Fruit fly (Drosophila melanogaster) whole organism, embryonic: ENCODE measurements around the gene CG43895.
A peak's percentile ranks its signal among the peaks of the same experiment; 100 is the strongest.

Experiments
- Aef1 ChIP-seq: fragments of 200-800 bp; sonication (Bioruptor generic); IDR thresholded peaks from 3 replicates; pipeline ENCODE4 v1.3.6; 2022; ENCODE audit warnings: missing biosample characterization, missing genetic modification characterization
- CG10654 ChIP-seq: fragments of 200-800 bp; sonication (Bioruptor generic); optimal IDR thresholded peaks from 2 replicates; lab custom pipeline; 2016; ENCODE audit warnings: missing biosample characterization, missing genetic modification characterization
- CG12155 ChIP-seq: fragments of 200-800 bp; sonication (Bioruptor generic); optimal IDR thresholded peaks from 3 replicates; lab custom pipeline; 2016; ENCODE audit warnings: missing biosample characterization, missing genetic modification characterization
- CG12236 ChIP-seq: fragments of 200-800 bp; sonication (Bioruptor generic); optimal IDR thresholded peaks from 2 replicates; lab custom pipeline; 2016; ENCODE audit warnings: missing biosample characterization, missing genetic modification characterization
- CG12659 ChIP-seq: fragments of 200-800 bp; sonication (Bioruptor generic); optimal IDR thresholded peaks from 3 replicates; lab custom pipeline; 2017; ENCODE audit warnings: mild to moderate bottlenecking, missing biosample characterization, missing genetic modification reagents, missing genetic modification characterization
- CG12769 ChIP-seq: fragments of 200-800 bp; sonication (Bioruptor generic); optimal IDR thresholded peaks from 2 replicates; lab custom pipeline; 2019; ENCODE audit warnings: missing biosample characterization, mild to moderate bottlenecking, missing genetic modification characterization, moderate library complexity
- CG13424 ChIP-seq: fragments of 200-800 bp; sonication (Bioruptor generic); optimal IDR thresholded peaks from 2 replicates; lab custom pipeline; 2019; ENCODE audit warnings: missing biosample characterization, mild to moderate bottlenecking, missing genetic modification characterization, moderate library complexity
- CG16779 ChIP-seq: fragments of 200-800 bp; sonication (Bioruptor generic); IDR thresholded peaks from 2 replicates; pipeline ENCODE4 v1.3.6; 2022; ENCODE audit warnings: missing biosample characterization, missing genetic modification characterization
- CG2889 ChIP-seq: fragments of 200-800 bp; sonication (Bioruptor generic); IDR thresholded peaks from 3 replicates; pipeline ENCODE4 v1.3.6; 2022; ENCODE audit warnings: missing biosample characterization, missing genetic modification characterization
- CG31365 ChIP-seq: fragments of 200-800 bp; sonication (Bioruptor generic); optimal IDR thresholded peaks from 2 replicates; lab custom pipeline; 2018; ENCODE audit warnings: missing biosample characterization, mild to moderate bottlenecking, missing genetic modification characterization
- CG3407 ChIP-seq: fragments of 200-800 bp; sonication (Bioruptor generic); optimal IDR thresholded peaks from 2 replicates; lab custom pipeline; 2018; ENCODE audit warnings: missing biosample characterization, mild to moderate bottlenecking, missing genetic modification characterization
- CG34376 ChIP-seq: fragments of 200-800 bp; sonication (Bioruptor generic); optimal IDR thresholded peaks from 2 replicates; lab custom pipeline; 2018; ENCODE audit warnings: missing biosample characterization, mild to moderate bottlenecking, missing genetic modification characterization
- CG4820 ChIP-seq: fragments of 200-800 bp; sonication (Bioruptor generic); optimal IDR thresholded peaks from 3 replicates; lab custom pipeline; 2016; ENCODE audit warnings: missing biosample characterization, missing genetic modification characterization
- CG8944 ChIP-seq: fragments of 200-800 bp; sonication (Bioruptor generic); optimal IDR thresholded peaks from 3 replicates; lab custom pipeline; 2016; ENCODE audit warnings: missing biosample characterization, missing genetic modification characterization
- Dfd ChIP-seq, 2 experiments: fragments of >200 bp; optimal IDR thresholded peaks; 2 replicates each; lab custom pipeline; 2017; ENCODE audit warnings: missing biosample characterization in 2 of 2, missing genetic modification characterization in 2 of 2
- Dref ChIP-seq: fragments of 200-800 bp; sonication (Bioruptor generic); IDR thresholded peaks from 2 replicates; pipeline ENCODE4 v1.3.6; 2022; ENCODE audit warnings: missing biosample characterization, missing genetic modification characterization
- ERR ChIP-seq: fragments of 200-800 bp; sonication (Bioruptor generic); optimal IDR thresholded peaks from 2 replicates; lab custom pipeline; 2016; ENCODE audit warnings: missing biosample characterization, missing genetic modification characterization
- HLHmδ ChIP-seq: fragments of 200-800 bp; sonication (Bioruptor generic); optimal IDR thresholded peaks from 2 replicates; lab custom pipeline; 2018; ENCODE audit warnings: missing biosample characterization, mild to moderate bottlenecking, missing genetic modification characterization, moderate library complexity
- HmgZ ChIP-seq: fragments of 200-800 bp; sonication (Bioruptor generic); optimal IDR thresholded peaks from 2 replicates; lab custom pipeline; 2018; ENCODE audit warnings: missing biosample characterization, mild to moderate bottlenecking, missing genetic modification characterization
- Mrtf ChIP-seq: fragments of 200-800 bp; sonication (Bioruptor generic); IDR thresholded peaks from 3 replicates; pipeline ENCODE4 v1.3.6; 2022; ENCODE audit warnings: missing biosample characterization, missing genetic modification characterization
- NFAT ChIP-seq: fragments of 200-800 bp; sonication (Bioruptor generic); IDR thresholded peaks from 2 replicates; pipeline ENCODE4 v1.3.6; 2022; ENCODE audit warnings: missing biosample characterization, missing genetic modification characterization
- Opbp ChIP-seq: fragments of 200-800 bp; sonication (Bioruptor generic); IDR thresholded peaks from 3 replicates; pipeline ENCODE4 v1.3.6; 2022; ENCODE audit warnings: missing biosample characterization, missing genetic modification characterization; ENCODE audit not compliant: partially characterized antibody
- Sox100B ChIP-seq: fragments of 200-800 bp; sonication (Bioruptor generic); optimal IDR thresholded peaks from 3 replicates; lab custom pipeline; 2018; ENCODE audit warnings: missing biosample characterization, mild to moderate bottlenecking, missing genetic modification characterization
- Sox102F ChIP-seq: fragments of 200-800 bp; sonication (Bioruptor generic); optimal IDR thresholded peaks from 2 replicates; lab custom pipeline; 2018; ENCODE audit warnings: missing biosample characterization, mild to moderate bottlenecking, missing genetic modification characterization, moderate library complexity
- Usf ChIP-seq: fragments of 200-800 bp; sonication (Bioruptor generic); optimal IDR thresholded peaks from 2 replicates; lab custom pipeline; 2017; ENCODE audit warnings: missing genotype, missing biosample characterization, missing genetic modification characterization
- bab2 ChIP-seq: fragments of 200-800 bp; sonication (Bioruptor generic); optimal IDR thresholded peaks from 2 replicates; lab custom pipeline; 2016; ENCODE audit warnings: missing biosample characterization, missing genetic modification characterization
- cas ChIP-seq: fragments of 200-800 bp; sonication (Bioruptor generic); IDR thresholded peaks from 2 replicates; pipeline ENCODE4 v1.3.6; 2022; ENCODE audit warnings: missing biosample characterization, missing genetic modification characterization
- caup ChIP-seq: fragments of 200-800 bp; sonication (Bioruptor generic); optimal IDR thresholded peaks from 3 replicates; lab custom pipeline; 2017; ENCODE audit warnings: missing biosample characterization, mild to moderate bottlenecking, missing genetic modification characterization, moderate library complexity; ENCODE audit not compliant: severe bottlenecking
- cg ChIP-seq: fragments of 200-800 bp; sonication (Bioruptor generic); optimal IDR thresholded peaks from 3 replicates; lab custom pipeline; 2019; ENCODE audit warnings: missing biosample characterization, mild to moderate bottlenecking, missing genetic modification characterization, moderate library complexity
- chm ChIP-seq: fragments of 200-800 bp; sonication (Bioruptor generic); IDR thresholded peaks from 2 replicates; pipeline ENCODE4 v1.3.6; 2022; ENCODE audit warnings: missing biosample characterization, missing genetic modification characterization
- chn ChIP-seq: fragments of 200-800 bp; sonication (Bioruptor generic); optimal IDR thresholded peaks from 2 replicates; lab custom pipeline; 2016; ENCODE audit warnings: missing biosample characterization, missing genetic modification characterization
- ci ChIP-seq: fragments of 200-800 bp; sonication (Bioruptor generic); IDR thresholded peaks from 3 replicates; pipeline ENCODE4 v1.3.6; 2022; ENCODE audit warnings: missing biosample characterization, missing genetic modification characterization
- crp ChIP-seq, 2 experiments: fragments of 200-800 bp; sonication (Bioruptor generic); optimal IDR thresholded peaks; 2 replicates in 1 of 2; 3 replicates in 1 of 2; lab custom pipeline; 2017; ENCODE audit warnings: missing biosample characterization in 2 of 2, missing genetic modification characterization in 2 of 2, mild to moderate bottlenecking in 1 of 2, moderate library complexity in 1 of 2
- cwo ChIP-seq: fragments of 200-800 bp; sonication (Bioruptor generic); optimal IDR thresholded peaks from 3 replicates; lab custom pipeline; 2017; ENCODE audit warnings: missing biosample characterization, missing genetic modification characterization, mild to moderate bottlenecking, moderate library complexity, missing genetic modification reagents
- dimm ChIP-seq: fragments of 200-800 bp; sonication (Bioruptor generic); IDR thresholded peaks from 2 replicates; pipeline ENCODE4 v1.3.6; 2022; ENCODE audit warnings: missing biosample characterization, missing genetic modification characterization
- fd102C ChIP-seq: fragments of 200-800 bp; sonication (Bioruptor generic); optimal IDR thresholded peaks from 2 replicates; lab custom pipeline; 2018; ENCODE audit warnings: missing biosample characterization, mild to moderate bottlenecking, missing genetic modification characterization, moderate library complexity
- fd3F ChIP-seq: fragments of 200-800 bp; sonication (Bioruptor generic); optimal IDR thresholded peaks from 2 replicates; lab custom pipeline; 2018; ENCODE audit warnings: missing biosample characterization, mild to moderate bottlenecking, missing genetic modification characterization, moderate library complexity
- grn ChIP-seq: fragments of 200-800 bp; sonication (Bioruptor generic); optimal IDR thresholded peaks from 3 replicates; lab custom pipeline; 2017; ENCODE audit warnings: missing biosample characterization, missing genetic modification characterization
- gsb-n ChIP-seq: fragments of 200-800 bp; sonication (Bioruptor generic); optimal IDR thresholded peaks from 3 replicates; lab custom pipeline; 2018; ENCODE audit warnings: missing biosample characterization, mild to moderate bottlenecking, missing genetic modification characterization
- kah ChIP-seq: fragments of 200-800 bp; sonication (Bioruptor generic); optimal IDR thresholded peaks from 2 replicates; lab custom pipeline; 2018; ENCODE audit warnings: missing biosample characterization, mild to moderate bottlenecking, missing genetic modification characterization
- ken ChIP-seq: fragments of 200-800 bp; sonication (Bioruptor generic); IDR thresholded peaks from 3 replicates; pipeline ENCODE4 v1.3.6; 2022; ENCODE audit warnings: missing biosample characterization, missing genetic modification characterization
- mam ChIP-seq: fragments of 200-800 bp; sonication (Bioruptor generic); optimal IDR thresholded peaks from 3 replicates; lab custom pipeline; 2016; ENCODE audit warnings: missing biosample characterization, missing genetic modification characterization
- mirr ChIP-seq: fragments of 200-800 bp; sonication (Bioruptor generic); optimal IDR thresholded peaks from 3 replicates; lab custom pipeline; 2018; ENCODE audit warnings: missing biosample characterization, mild to moderate bottlenecking, missing genetic modification characterization
- pho ChIP-seq: fragments of 200-800 bp; sonication (Bioruptor generic); optimal IDR thresholded peaks from 2 replicates; lab custom pipeline; 2016; ENCODE audit warnings: missing biosample characterization, missing genetic modification characterization
- pzg ChIP-seq: fragments of 200-800 bp; sonication (Bioruptor generic); optimal IDR thresholded peaks from 3 replicates; lab custom pipeline; 2018; ENCODE audit warnings: missing biosample characterization, mild to moderate bottlenecking, missing genetic modification characterization, moderate library complexity
- ro ChIP-seq: fragments of 200-800 bp; sonication (Bioruptor generic); IDR thresholded peaks from 2 replicates; pipeline ENCODE4 v1.3.6; 2022; ENCODE audit warnings: missing biosample characterization, missing genetic modification characterization
- seq ChIP-seq: fragments of 200-800 bp; sonication (Bioruptor generic); IDR thresholded peaks from 2 replicates; pipeline ENCODE4 v1.3.6; 2022; ENCODE audit warnings: missing biosample characterization, missing genetic modification characterization
- wdn ChIP-seq: fragments of 200-800 bp; sonication (Bioruptor generic); IDR thresholded peaks from 2 replicates; pipeline ENCODE4 v1.3.6; 2022; ENCODE audit warnings: missing biosample characterization, missing genetic modification characterization
- zen ChIP-seq: fragments of 200-800 bp; sonication (Bioruptor generic); optimal IDR thresholded peaks from 3 replicates; lab custom pipeline; 2018; ENCODE audit warnings: missing biosample characterization, mild to moderate bottlenecking, missing genetic modification characterization, moderate library complexity
- zfh1 ChIP-seq: fragments of 200-800 bp; sonication (Bioruptor generic); IDR thresholded peaks from 3 replicates; pipeline ENCODE4 v1.3.6; 2022; ENCODE audit warnings: missing biosample characterization, missing genetic modification characterization

Gene CG43895

dm6 chr3L:21839720-21840641, 26.5 kb upstream of the CG43895 start (continued):
- TF ChIP-seq cg (GFP tag; lab: Kevin White, UChicago): peak; percentile 35
- no peak for TF ChIP-seq fd102C (GFP tag; lab: Kevin White, UChicago)
- TF ChIP-seq ci (GFP tag; lab: Robert Waterston, UW): peak; percentile 93
- peak; percentile 82 for TF ChIP-seq CG8944 (GFP tag; lab: Kevin White, UChicago)
- TF ChIP-seq gsb-n (tag; lab: Kevin White, UChicago): peak; percentile 89
- peak; percentile 83 for TF ChIP-seq wdn (GFP tag; lab: Robert Waterston, UW)
- TF ChIP-seq CG12659 (GFP tag; lab: Kevin White, UChicago): peak; percentile 95
- TF ChIP-seq HmgZ: peak; percentile 87
- TF ChIP-seq fd3F: peak; percentile 88
- TF ChIP-seq chn: peak; percentile 93
- TF ChIP-seq CG2889 (GFP tag; lab: Robert Waterston, UW): peak; percentile 86
- peak; percentile 89 for TF ChIP-seq bab2 (GFP tag; lab: Kevin White, UChicago)
- TF ChIP-seq CG10654: peak; percentile 85
- peak; percentile 89 for TF ChIP-seq Aef1 (GFP tag; lab: Robert Waterston, UW)
- peak; percentile 80 for TF ChIP-seq zen (tag; lab: Kevin White, UChicago)
- TF ChIP-seq pho (GFP tag; lab: Kevin White, UChicago): peak; percentile 93
- TF ChIP-seq mam (GFP tag; lab: Kevin White, UChicago): peak; percentile 95
- no peak for TF ChIP-seq HLHmδ
- TF ChIP-seq seq: peak; percentile 92
- peak; percentile 47 for TF ChIP-seq CG31365 (tag; lab: Kevin White, UChicago)
- TF ChIP-seq mirr (GFP tag; lab: Kevin White, UChicago): peak; percentile 61
- TF ChIP-seq chm (GFP tag; lab: Robert Waterston, UW): peak; percentile 88
- TF ChIP-seq CG13424 (tag; lab: Kevin White, UChicago): peak; percentile 94
- peak; percentile 72; the same call in 1 of the 2 replicates for TF ChIP-seq cas (GFP tag; lab: Robert Waterston, UW)
- TF ChIP-seq CG16779 (GFP tag; lab: Robert Waterston, UW): peak; percentile 66; the same call in 1 of the 2 replicates
- TF ChIP-seq cwo: peak; percentile 99
- peak; percentile 85 for TF ChIP-seq kah (GFP tag; lab: Kevin White, UChicago)
- TF ChIP-seq NFAT (GFP tag; lab: Robert Waterston, UW): peak; percentile 79
- TF ChIP-seq Sox100B (GFP tag; lab: Kevin White, UChicago): peak; percentile 97
- peak; percentile 8 for TF ChIP-seq pzg
- peak; percentile 89 for TF ChIP-seq ken
- peak; percentile 68 for TF ChIP-seq ro (GFP tag; lab: Robert Waterston, UW)
- TF ChIP-seq CG4820: peak; percentile 94
- peak; percentile 89 for TF ChIP-seq Mrtf
- TF ChIP-seq caup (GFP tag; lab: Kevin White, UChicago): peak; percentile 91
- TF ChIP-seq Sox102F (GFP tag; lab: Kevin White, UChicago): peak; percentile 92
- TF ChIP-seq ERR (GFP tag; lab: Kevin White, UChicago): peak; percentile 68

DNA sequence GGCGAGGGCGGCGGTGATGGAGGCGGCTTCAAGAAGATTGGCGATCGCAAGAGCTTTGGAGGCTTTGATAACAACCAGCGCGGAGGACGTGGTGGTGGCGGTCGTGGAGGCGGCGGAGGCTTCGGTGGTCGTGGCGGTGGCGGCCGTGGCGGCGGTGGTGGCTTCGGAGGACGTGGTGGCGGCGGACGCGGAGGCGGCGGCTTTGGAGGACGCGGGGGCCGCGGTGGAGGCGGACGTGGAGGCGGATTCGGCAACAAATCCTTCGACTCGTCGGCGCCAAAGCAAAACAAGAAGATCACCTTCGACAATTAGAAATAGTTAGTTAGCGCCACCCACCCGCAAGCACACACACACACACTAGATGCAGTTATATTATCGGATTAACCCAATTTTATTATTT, 22.1 kb upstream of the CG43895 start:
- TF ChIP-seq CG12769 (no peak), CG34376 (GFP tag; lab: Kevin White, UChicago) (no peak), Dfd (GFP tag; optimal IDR thresholded peaks at IDR 0.05; lab: Kevin White, UChicago) (peak in 1 of 2 experiments; percentile 79), Dref (GFP tag; lab: Robert Waterston, UW) (0 out of 2 replicates have a peak, but pooled peaks have one; percentile 13), Opbp (GFP tag; lab: Robert Waterston, UW) (peak; percentile 27; the same call in 1 of the 3 replicates), dimm (no peak), CG12236 (GFP tag; lab: Kevin White, UChicago) (no peak), Usf (GFP tag; lab: Kevin White, UChicago) (no peak), zfh1 (GFP tag; lab: Robert Waterston, UW) (0 out of 3 replicates have a peak, but pooled peaks have one; percentile 12), grn (GFP tag; lab: Kevin White, UChicago) (no peak), crp (GFP tag; optimal IDR thresholded peaks at IDR 0.05; lab: Kevin White, UChicago) (no peak), CG12155 (GFP tag; lab: Kevin White, UChicago) (no peak), CG3407 (no peak)
